Worm (Caenorhabditis elegans): ENCODE results near the gene col-157.
A peak's percentile ranks its signal among the peaks of the same experiment; 100 is the strongest.

Gene col-157

DNA sequence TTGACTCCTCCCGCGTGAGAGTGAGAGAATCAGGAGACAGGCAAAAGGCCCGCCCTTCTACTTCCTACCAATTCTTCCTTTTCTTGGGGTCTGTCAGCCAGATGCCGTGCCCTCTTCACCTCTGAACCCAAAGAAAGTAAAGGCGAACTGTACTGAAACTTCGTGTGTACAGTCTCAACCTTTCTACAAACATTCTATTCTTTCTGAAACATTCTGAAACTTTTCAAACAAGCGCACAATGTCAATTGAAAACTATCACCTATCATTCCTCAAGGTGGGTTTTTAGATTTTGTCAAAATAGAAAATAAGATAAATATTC lies 48.7 kb downstream of the col-157 start:
- TF ChIP-seq dpl-1 (GFP tag; optimal IDR thresholded peaks at IDR 0.05) (no peak), C06A6.2 (GFP tag; conservative IDR thresholded peaks at IDR 0.05) (0 out of 2 replicates have a peak, but pooled peaks have one; percentile 7), D2030.7 (GFP tag; IDR thresholded peaks at IDR 0.05) (no peak), snpc-1.3 (tag; optimal IDR thresholded peaks at IDR 0.05; ENCODE audit: insufficient read depth) (no peak), nhr-80 (tag; optimal IDR thresholded peaks at IDR 0.05) (peak; percentile 49), nhr-120 (GFP tag; IDR thresholded peaks at IDR 0.05) (no peak), attf-5 (GFP tag; optimal IDR thresholded peaks at IDR 0.05) (peak; percentile 23), Y53G8AR.9 (GFP tag; conservative IDR thresholded peaks at IDR 0.05) (0 out of 2 replicates have a peak, but pooled peaks have one; percentile 2), cebp-1 (GFP tag; IDR thresholded peaks at IDR 0.05) (no peak), cebp-1 (tag; optimal IDR thresholded peaks at IDR 0.05) (peak; percentile 22), ama-1 (optimal IDR thresholded peaks at IDR 0.05) (peak; percentile 52), ama-1 (GFP tag; optimal IDR thresholded peaks at IDR 0.05) (no peak), F23B12.7 (tag; optimal IDR thresholded peaks at IDR 0.05; ENCODE audit: insufficient read depth) (no peak), Y56A3A.18 (GFP tag; IDR thresholded peaks at IDR 0.05) (no peak), unc-62 (GFP tag; optimal IDR thresholded peaks at IDR 0.05) (no peak), K12H6.12 (tag; optimal IDR thresholded peaks at IDR 0.05) (no peak), nfya-1 (tag; optimal IDR thresholded peaks at IDR 0.05; ENCODE audit: borderline replicate concordance, insufficient read depth) (no peak), F10E7.11 (tag; optimal IDR thresholded peaks at IDR 0.05) (no peak), ceh-40 (GFP tag; IDR thresholded peaks at IDR 0.05) (no peak), sdz-38 (tag; optimal IDR thresholded peaks at IDR 0.05) (no peak), atf-7 (tag; optimal IDR thresholded peaks at IDR 0.05) (no peak), pbrm-1 (GFP tag; IDR thresholded peaks at IDR 0.05) (no peak), ceh-79 (tag; optimal IDR thresholded peaks at IDR 0.05) (no peak)

DNA sequence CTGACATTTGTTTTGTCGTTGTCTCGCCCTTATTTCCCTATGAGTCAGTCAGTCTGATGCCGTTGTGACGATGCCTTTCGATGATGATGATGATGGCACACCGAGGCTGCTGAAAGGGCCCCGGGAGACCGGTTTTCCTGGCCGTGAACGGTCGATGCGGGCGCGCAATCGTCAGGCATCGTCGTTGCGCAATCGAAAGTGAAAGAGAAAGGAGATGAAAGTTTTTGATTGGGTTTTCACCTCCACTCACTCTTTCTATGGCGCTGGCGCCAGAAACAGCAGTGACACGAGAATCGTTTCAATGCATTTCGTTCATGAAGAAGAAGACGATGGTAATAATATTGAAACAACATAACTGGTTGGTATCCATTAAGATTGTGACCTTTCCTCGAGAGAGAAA lies 49.1 kb downstream of the col-157 start:
- no peak for TF ChIP-seq lsl-1 (GFP tag; optimal IDR thresholded peaks at IDR 0.05)
- TF ChIP-seq mcd-1 (GFP tag; IDR thresholded peaks at IDR 0.05) = no peak; the same call in 1 of the 2 replicates
- TF ChIP-seq F57C9.4 (tag; optimal IDR thresholded peaks at IDR 0.05) = no peak
- no peak for TF ChIP-seq repo-1 (tag; optimal IDR thresholded peaks at IDR 0.05)
- TF ChIP-seq B0261.1 (tag; optimal IDR thresholded peaks at IDR 0.05) = no peak
- 0 out of 2 replicates have a peak, but pooled peaks have one; percentile 33 for TF ChIP-seq ceh-58 (GFP tag; IDR thresholded peaks at IDR 0.05)
- no peak for TF ChIP-seq bed-2 (GFP tag; IDR thresholded peaks at IDR 0.05)
- 0 out of 2 replicates have a peak, but pooled peaks have one; percentile 19 for TF ChIP-seq Y53G8AR.9 (GFP tag; conservative IDR thresholded peaks at IDR 0.05)
- no peak for TF ChIP-seq unc-62 (GFP tag; optimal IDR thresholded peaks at IDR 0.05)
- 0 out of 2 replicates have a peak, but pooled peaks have one; percentile 75 for TF ChIP-seq nhr-120 (GFP tag; IDR thresholded peaks at IDR 0.05)
- TF ChIP-seq hmg-20 (GFP tag; IDR thresholded peaks at IDR 0.05) = no peak
- no peak for TF ChIP-seq B0019.2 (GFP tag; conservative IDR thresholded peaks at IDR 0.05)
- no peak for TF ChIP-seq nhr-179 (tag; optimal IDR thresholded peaks at IDR 0.05)
- TF ChIP-seq C06A6.2 (GFP tag; conservative IDR thresholded peaks at IDR 0.05) = 0 out of 2 replicates have a peak, but pooled peaks have one; percentile 37
- TF ChIP-seq lin-40 (tag; optimal IDR thresholded peaks at IDR 0.05) = no peak
- peak; percentile 74 for TF ChIP-seq akir-1 (GFP tag; optimal IDR thresholded peaks at IDR 0.05)
- TF ChIP-seq let-526 (GFP tag; IDR thresholded peaks at IDR 0.05) = no peak
- TF ChIP-seq lin-26 (GFP tag; IDR thresholded peaks at IDR 0.05) = 0 out of 2 replicates have a peak, but pooled peaks have one; percentile 17
- no peak for TF ChIP-seq ceh-100 (GFP tag; IDR thresholded peaks at IDR 0.05)
- peak; percentile 82 for TF ChIP-seq zfh-2 (GFP tag; conservative IDR thresholded peaks at IDR 0.05)
- TF ChIP-seq F55B11.4 (tag; optimal IDR thresholded peaks at IDR 0.05; ENCODE audit: borderline replicate concordance, insufficient read depth) = no peak
- TF ChIP-seq ceh-91 (GFP tag; IDR thresholded peaks at IDR 0.05) = 0 out of 2 replicates have a peak, but pooled peaks have one; percentile 23
- TF ChIP-seq ekl-4 (GFP tag; IDR thresholded peaks at IDR 0.05) = no peak
- no peak for TF ChIP-seq D2030.7 (GFP tag; IDR thresholded peaks at IDR 0.05)
- no peak for TF ChIP-seq F10E7.11 (tag; optimal IDR thresholded peaks at IDR 0.05)
- TF ChIP-seq Y95B8A.8 (GFP tag; IDR thresholded peaks at IDR 0.05) = no peak
- no peak for TF ChIP-seq aptf-3 (GFP tag; IDR thresholded peaks at IDR 0.05)
- peak; percentile 49; the same call in 1 of the 2 replicates for TF ChIP-seq pbrm-1 (GFP tag; IDR thresholded peaks at IDR 0.05)
- TF ChIP-seq rcor-1 (GFP tag; IDR thresholded peaks at IDR 0.05) = no peak
- TF ChIP-seq cebp-1 (GFP tag; IDR thresholded peaks at IDR 0.05) = no peak
- peak; percentile 16 for TF ChIP-seq cebp-1 (tag; optimal IDR thresholded peaks at IDR 0.05)
- TF ChIP-seq ceh-27 (GFP tag; optimal IDR thresholded peaks at IDR 0.05) = peak; percentile 27
- no peak for TF ChIP-seq tbp1 (GFP tag; optimal IDR thresholded peaks at IDR 0.05)
- TF ChIP-seq hlh-26 (GFP tag; conservative IDR thresholded peaks at IDR 0.05) = no peak

Measured in whole organism, young adult.